Worm (Caenorhabditis elegans) whole organism, mixed stage, embryonic: ENCODE measurements around the gene atg-18.

ENCODE experiments used
- nhr-237 ChIP-seq: fragments of 150-350 bp; optimal IDR thresholded peaks from 2 replicates; lab custom pipeline; 2014; ENCODE audit warnings: missing biosample characterization, missing genetic modification characterization
- nhr-76 ChIP-seq: sonication (generic microtip); optimal IDR thresholded peaks from 2 replicates; lab custom pipeline; 2017; ENCODE audit warnings: missing biosample characterization, missing genetic modification characterization
- sem-2 ChIP-seq: fragments of 200-800 bp; sonication (Bioruptor generic); optimal IDR thresholded peaks from 2 replicates; lab custom pipeline; 2018; ENCODE audit warnings: mild to moderate bottlenecking, missing genetic modification characterization, missing compliant biosample characterization
- tbx-8 ChIP-seq: fragments of 200-800 bp; sonication (Bioruptor generic); optimal IDR thresholded peaks from 2 replicates; lab custom pipeline; 2018; ENCODE audit warnings: mild to moderate bottlenecking, missing genetic modification characterization, moderate library complexity, missing compliant biosample characterization
- ztf-11 ChIP-seq: fragments of 150-350 bp; optimal IDR thresholded peaks from 2 replicates; lab custom pipeline; 2014; ENCODE audit warnings: missing biosample characterization, missing genetic modification characterization

DNA sequence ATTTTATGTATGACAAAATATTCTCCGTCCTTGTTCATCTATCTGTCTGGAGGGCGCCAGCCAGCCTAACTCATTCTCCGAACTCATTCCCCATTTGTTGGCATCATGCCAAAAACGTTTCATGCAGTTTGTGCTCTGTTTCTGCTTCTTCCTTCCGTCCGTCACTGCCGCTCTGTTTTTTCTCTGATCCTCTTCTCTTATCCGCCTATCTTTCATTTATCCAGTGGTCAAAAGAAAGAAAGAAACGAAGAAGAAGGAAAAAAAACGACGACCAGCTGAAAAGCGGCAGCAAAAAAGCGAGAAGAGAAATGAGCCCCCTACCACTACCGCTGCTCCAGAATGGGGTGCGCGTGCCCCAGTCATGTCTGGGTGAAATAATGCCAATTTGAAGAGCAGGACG, 31.9 kb upstream of the atg-18 start:
- no peak for TF ChIP-seq nhr-237
- TF ChIP-seq nhr-76 (tag; lab: Kevin White, UChicago), result no peak
- no peak for TF ChIP-seq sem-2 (GFP tag; lab: Kevin White, UChicago)
- TF ChIP-seq ztf-11 (tag; lab: Kevin White, UChicago), result no peak
- TF ChIP-seq tbx-8 (GFP tag; lab: Kevin White, UChicago), result no peak
